Worm (Caenorhabditis elegans) whole organism, late embryonic: ENCODE measurements around the gene gem-1.

Experiments used
- F13H6.1 ChIP-seq: sonication (generic microtip); optimal IDR thresholded peaks from 2 replicates; lab custom pipeline; 2016; ENCODE audit warnings: missing genetic modification characterization, missing compliant biosample characterization
- K02D7.2 ChIP-seq: sonication (generic microtip); optimal IDR thresholded peaks from 2 replicates; lab custom pipeline; 2017; ENCODE audit warnings: mild to moderate bottlenecking, missing genetic modification characterization, missing compliant biosample characterization
- T23F11.4 ChIP-seq: fragments of 200-800 bp; sonication (Bioruptor generic); optimal IDR thresholded peaks from 2 replicates; lab custom pipeline; 2018; ENCODE audit warnings: mild to moderate bottlenecking, missing genetic modification characterization, missing compliant biosample characterization
- Y22D7AL.16 ChIP-seq: sonication (generic microtip); optimal IDR thresholded peaks from 2 replicates; lab custom pipeline; 2016; ENCODE audit warnings: missing genetic modification characterization, missing compliant biosample characterization
- ama-1 ChIP-seq: fragments of 150-350 bp; optimal IDR thresholded peaks from 2 replicates; lab custom pipeline; 2014
- ceh-19 ChIP-seq: fragments of 200-800 bp; sonication (Bioruptor generic); optimal IDR thresholded peaks from 2 replicates; lab custom pipeline; 2018; ENCODE audit warnings: mild to moderate bottlenecking, missing genetic modification characterization, missing compliant biosample characterization
- ceh-31 ChIP-seq: sonication (generic microtip); optimal IDR thresholded peaks from 2 replicates; lab custom pipeline; 2016; ENCODE audit warnings: missing genetic modification characterization, missing compliant biosample characterization
- ceh-34 ChIP-seq: sonication (generic microtip); optimal IDR thresholded peaks from 2 replicates; lab custom pipeline; 2016; ENCODE audit warnings: mild to moderate bottlenecking, missing genetic modification characterization, missing compliant biosample characterization
- ceh-48 ChIP-seq: sonication (generic microtip); optimal IDR thresholded peaks from 2 replicates; lab custom pipeline; 2016; ENCODE audit warnings: missing genetic modification characterization, inconsistent platforms, missing compliant biosample characterization
- dmd-4 ChIP-seq: sonication (generic microtip); optimal IDR thresholded peaks from 2 replicates; lab custom pipeline; 2016; ENCODE audit warnings: borderline replicate concordance, missing genetic modification characterization, missing compliant biosample characterization
- dve-1 ChIP-seq: sonication (generic microtip); optimal IDR thresholded peaks from 2 replicates; lab custom pipeline; 2017; ENCODE audit warnings: antibody characterized with exemption, mild to moderate bottlenecking, missing genetic modification characterization, missing compliant biosample characterization
- elt-2 ChIP-seq: sonication (generic microtip); optimal IDR thresholded peaks from 2 replicates; lab custom pipeline; 2016; ENCODE audit warnings: missing genetic modification reagents, missing genetic modification characterization, missing compliant biosample characterization
- elt-4 ChIP-seq: sonication (generic microtip); optimal IDR thresholded peaks from 2 replicates; lab custom pipeline; 2016; ENCODE audit warnings: missing genetic modification characterization, missing compliant biosample characterization
- ets-4 ChIP-seq: sonication (generic microtip); optimal IDR thresholded peaks from 2 replicates; lab custom pipeline; 2016; ENCODE audit warnings: missing genetic modification characterization, missing compliant biosample characterization
- eyg-1 ChIP-seq: sonication (generic microtip); optimal IDR thresholded peaks from 2 replicates; lab custom pipeline; 2016; ENCODE audit warnings: missing genotype, missing genetic modification characterization, missing compliant biosample characterization
- fax-1 ChIP-seq: sonication (generic microtip); optimal IDR thresholded peaks from 2 replicates; lab custom pipeline; 2016; ENCODE audit warnings: missing genotype, missing genetic modification characterization, missing compliant biosample characterization
- hlh-6 ChIP-seq: sonication (generic microtip); optimal IDR thresholded peaks from 2 replicates; lab custom pipeline; 2016; ENCODE audit warnings: missing genotype, missing genetic modification characterization, missing compliant biosample characterization
- madf-2 ChIP-seq: sonication (generic microtip); optimal IDR thresholded peaks from 2 replicates; lab custom pipeline; 2017; ENCODE audit warnings: missing genetic modification characterization, missing compliant biosample characterization
- mec-3 ChIP-seq: sonication (generic microtip); optimal IDR thresholded peaks from 2 replicates; lab custom pipeline; 2016; ENCODE audit warnings: borderline replicate concordance, missing genetic modification characterization, missing compliant biosample characterization
- nfya-1 ChIP-seq: sonication (generic microtip); optimal IDR thresholded peaks from 2 replicates; lab custom pipeline; 2017; ENCODE audit warnings: missing genetic modification characterization, mild to moderate bottlenecking, missing compliant biosample characterization, antibody characterized with exemption, moderate library complexity
- npax-4 ChIP-seq: sonication (generic microtip); optimal IDR thresholded peaks from 2 replicates; lab custom pipeline; 2016; ENCODE audit warnings: missing genetic modification characterization, missing compliant biosample characterization
- odd-2 ChIP-seq: sonication (generic microtip); optimal IDR thresholded peaks from 2 replicates; lab custom pipeline; 2017; ENCODE audit warnings: antibody characterized with exemption, mild to moderate bottlenecking, missing genetic modification characterization, missing compliant biosample characterization
- pax-1 ChIP-seq: fragments of 150-350 bp; optimal IDR thresholded peaks from 2 replicates; lab custom pipeline; 2014; ENCODE audit warnings: missing biosample characterization, missing genetic modification characterization
- pqm-1 ChIP-seq: sonication (generic microtip); optimal IDR thresholded peaks from 2 replicates; lab custom pipeline; 2016; ENCODE audit warnings: missing genetic modification characterization, missing compliant biosample characterization
- pros-1 ChIP-seq: fragments of 150-350 bp; optimal IDR thresholded peaks from 2 replicates; lab custom pipeline; 2014; ENCODE audit warnings: missing biosample characterization, missing genetic modification reagents, missing genetic modification characterization
- ref-2 ChIP-seq: sonication (generic microtip); optimal IDR thresholded peaks from 2 replicates; lab custom pipeline; 2016; ENCODE audit warnings: missing genetic modification characterization, missing compliant biosample characterization
- rnt-1 ChIP-seq: sonication (generic microtip); optimal IDR thresholded peaks from 2 replicates; lab custom pipeline; 2016; ENCODE audit warnings: missing genetic modification characterization, missing compliant biosample characterization
- sdc-2 ChIP-seq: sonication (generic microtip); optimal IDR thresholded peaks from 2 replicates; lab custom pipeline; 2016; ENCODE audit warnings: missing genotype, missing genetic modification characterization, missing compliant biosample characterization
- sox-2 ChIP-seq: fragments of 200-800 bp; sonication (Bioruptor generic); IDR thresholded peaks from 2 replicates; pipeline ENCODE4 v1.3.6; 2022; ENCODE audit warnings: missing genetic modification reagents, missing genetic modification characterization, missing compliant biosample characterization
- syd-9 ChIP-seq: sonication (generic microtip); optimal IDR thresholded peaks from 2 replicates; lab custom pipeline; 2016; ENCODE audit warnings: mild to moderate bottlenecking, missing genetic modification characterization, moderate library complexity, missing compliant biosample characterization
- tbx-2 ChIP-seq: sonication (generic microtip); optimal IDR thresholded peaks from 2 replicates; lab custom pipeline; 2016; ENCODE audit warnings: missing genetic modification characterization, missing compliant biosample characterization
- tbx-7 ChIP-seq: sonication (generic microtip); optimal IDR thresholded peaks from 2 replicates; lab custom pipeline; 2016; ENCODE audit warnings: missing genotype, missing genetic modification characterization, missing compliant biosample characterization
- unc-42 ChIP-seq: sonication (generic microtip); optimal IDR thresholded peaks from 2 replicates; lab custom pipeline; 2016; ENCODE audit warnings: missing genotype, missing genetic modification characterization, missing compliant biosample characterization
- unc-55 ChIP-seq: sonication (generic microtip); optimal IDR thresholded peaks from 2 replicates; lab custom pipeline; 2017; ENCODE audit warnings: missing biosample characterization, missing genetic modification reagents, missing genetic modification characterization
- zip-5 ChIP-seq: sonication (generic microtip); optimal IDR thresholded peaks from 2 replicates; lab custom pipeline; 2016; ENCODE audit warnings: missing genetic modification characterization, missing compliant biosample characterization

gem-1 gene

DNA sequence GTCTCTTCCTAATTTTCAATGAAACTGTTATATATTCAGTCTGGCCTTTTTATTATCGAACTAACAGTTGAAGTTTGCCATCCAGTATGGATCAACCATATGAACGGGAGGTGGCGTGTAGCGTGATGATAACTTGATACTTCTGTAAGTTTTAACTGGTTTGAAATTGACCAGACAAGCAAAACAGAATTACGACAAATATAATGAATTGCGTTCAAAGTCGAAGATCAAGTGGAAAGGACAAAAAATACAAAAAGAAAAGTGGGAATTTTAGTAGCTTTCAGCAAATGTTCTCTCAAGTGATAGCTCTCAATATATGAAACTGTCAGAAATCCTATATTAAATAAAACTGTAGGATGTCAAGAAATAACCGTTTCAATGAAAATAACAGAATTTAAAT is at the start of gene gem-1, which contains the start of gene C49F8.14:
Gene gem-1, minus strand, starts transcription at position 142 of the 400 bp plus-strand sequence.
Gene C49F8.14, minus strand, starts transcription at position 99 of the 400 bp plus-strand sequence.
- TF ChIP-seq fax-1 (tag; lab: Kevin White, UChicago), result no peak
- TF ChIP-seq Y22D7AL.16 (tag; lab: Kevin White, UChicago), result no peak
- TF ChIP-seq sox-2 (GFP tag; lab: Robert Waterston, UW), result no peak
- TF ChIP-seq K02D7.2 (tag; lab: Kevin White, UChicago), result no peak
- TF ChIP-seq ceh-48 (tag; lab: Kevin White, UChicago), result no peak
- no peak for TF ChIP-seq ama-1 (lab: Kevin White, UChicago)
- TF ChIP-seq pqm-1 (tag; lab: Kevin White, UChicago), result no peak
- TF ChIP-seq zip-5 (tag; lab: Kevin White, UChicago), result no peak
- TF ChIP-seq F13H6.1 (tag; lab: Kevin White, UChicago), result no peak
- TF ChIP-seq unc-55, result no peak
- no peak for TF ChIP-seq mec-3 (tag; lab: Kevin White, UChicago)
- no peak for TF ChIP-seq odd-2 (tag; lab: Kevin White, UChicago)
- TF ChIP-seq npax-4, result no peak
- TF ChIP-seq tbx-7 (tag; lab: Kevin White, UChicago), result no peak
- TF ChIP-seq T23F11.4, result no peak
- no peak for TF ChIP-seq dmd-4 (tag; lab: Kevin White, UChicago)
- TF ChIP-seq sdc-2 (tag; lab: Kevin White, UChicago), result no peak
- no peak for TF ChIP-seq dve-1 (tag; lab: Kevin White, UChicago)
- TF ChIP-seq, all 69 proteins: peak for 0

DNA sequence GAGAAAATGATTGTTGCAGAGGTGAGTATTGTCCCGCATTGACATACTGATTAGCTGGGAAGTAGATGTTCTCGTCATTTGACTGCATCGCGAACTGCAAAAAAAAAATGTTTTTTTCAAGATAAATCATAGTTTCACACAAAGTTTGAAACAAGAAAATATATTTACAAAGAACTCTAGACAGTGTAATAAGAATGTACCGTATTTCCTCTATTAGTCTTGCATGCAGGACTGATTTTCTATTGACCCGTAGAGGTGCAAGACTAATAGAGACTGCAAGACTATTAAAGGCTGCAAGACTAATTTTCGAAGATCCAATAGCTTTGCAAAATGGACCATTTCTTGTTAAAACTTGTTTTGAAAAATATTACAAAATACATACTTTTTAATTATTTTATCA is 46.5 kb upstream of the gem-1 start, which contains the start of gene fkh-3:
Gene fkh-3, minus strand, starts transcription at position 101 of the 400 bp plus-strand sequence.
- TF ChIP-seq ceh-19 (no peak), elt-4 (tag; lab: Kevin White, UChicago) (no peak), madf-2 (no peak), pax-1 (tag; lab: Kevin White, UChicago) (no peak), Y22D7AL.16 (tag; lab: Kevin White, UChicago) (no peak), eyg-1 (tag; lab: Kevin White, UChicago) (no peak)

DNA sequence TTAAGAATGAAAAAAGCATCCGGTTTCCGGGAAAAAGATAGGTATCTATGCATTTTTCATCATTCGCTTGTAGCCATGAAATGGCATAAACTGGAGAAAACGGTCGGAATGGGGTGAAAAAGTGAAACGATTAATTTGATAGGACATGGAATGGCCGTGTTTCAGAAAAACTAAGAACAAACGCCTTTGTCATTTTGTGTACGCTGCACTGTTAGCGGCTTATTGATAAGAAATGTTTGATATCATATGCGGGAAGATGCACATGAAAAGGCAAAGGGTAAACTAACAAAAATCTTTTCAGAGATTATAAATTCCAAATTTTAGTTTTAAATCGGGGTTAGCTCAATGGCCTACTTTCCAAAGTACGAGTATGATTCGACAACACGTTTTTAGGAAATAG is 44.3 kb upstream of the gem-1 start:
- no peak for TF ChIP-seq ets-4 (tag; lab: Kevin White, UChicago)
- peak; percentile 45 for TF ChIP-seq elt-2 (tag; lab: Kevin White, UChicago)

DNA sequence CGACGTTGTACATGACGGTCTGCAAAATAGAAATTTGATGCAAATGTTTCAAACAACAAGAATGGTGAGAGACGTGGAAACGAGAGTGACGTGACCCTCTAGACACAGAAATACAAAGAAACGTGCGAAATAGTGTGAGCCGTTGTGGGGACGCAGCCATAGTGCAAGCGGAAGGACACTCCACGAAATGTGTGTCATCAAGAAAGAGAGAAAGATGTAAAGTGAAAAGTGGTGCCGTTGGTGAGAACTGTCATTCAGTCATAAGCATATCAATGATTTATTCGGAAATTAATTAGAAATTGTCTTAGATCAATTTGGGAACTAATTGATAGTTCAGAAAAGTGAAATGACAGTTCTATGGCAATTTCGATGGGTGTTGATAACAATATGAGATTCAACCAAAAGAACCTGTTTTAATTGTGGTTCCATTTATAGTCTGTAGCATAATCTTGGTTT is 43.1 kb upstream of the gem-1 start, which contains the start of gene C29F7.3:
Gene C29F7.3, minus strand, starts transcription at position 51 of the 456 bp plus-strand sequence.
- TF ChIP-seq syd-9 (no peak), ref-2 (tag; lab: Kevin White, UChicago) (peak; percentile 35), pros-1 (tag; lab: Kevin White, UChicago) (no peak), dmd-4 (tag; lab: Kevin White, UChicago) (no peak), tbx-2 (tag; lab: Kevin White, UChicago) (peak; percentile 44), unc-55 (peak; percentile 53), nfya-1 (peak; percentile 27), ceh-34 (tag; lab: Kevin White, UChicago) (peak; percentile 41), hlh-6 (peak; percentile 24), rnt-1 (peak; percentile 3), ceh-31 (tag; lab: Kevin White, UChicago) (peak; percentile 49), sdc-2 (tag; lab: Kevin White, UChicago) (peak; percentile 54)

DNA sequence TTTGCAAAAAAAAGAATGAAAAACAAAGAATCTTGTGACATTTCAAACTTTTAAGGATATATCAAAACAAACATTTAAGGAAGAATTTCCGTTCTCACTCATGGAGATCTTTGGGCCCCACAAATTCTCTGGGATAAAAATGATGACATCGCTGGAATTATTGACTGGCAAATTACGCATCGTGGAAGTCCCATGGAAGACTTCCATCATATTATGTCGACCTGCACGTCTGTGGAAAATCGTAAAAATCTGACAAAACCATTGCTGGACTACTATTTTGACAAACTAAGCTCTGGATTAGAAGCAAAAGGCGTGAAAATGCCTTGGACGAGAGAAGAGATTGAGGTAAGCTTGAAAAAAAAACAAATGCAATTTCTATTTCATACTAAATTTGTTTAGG is 40.7 kb upstream of the gem-1 start:
- TF ChIP-seq sox-2 (GFP tag; lab: Robert Waterston, UW), result no peak
- TF ChIP-seq ceh-19, result no peak
- no peak for TF ChIP-seq odd-2 (tag; lab: Kevin White, UChicago)
- TF ChIP-seq tbx-2 (tag; lab: Kevin White, UChicago), result no peak
- TF ChIP-seq unc-42 (tag; lab: Kevin White, UChicago), result no peak
- no peak for TF ChIP-seq ceh-48 (tag; lab: Kevin White, UChicago)
